Fruit fly (Drosophila melanogaster) whole organism, embryonic: ENCODE measurements around the gene Plc21C.

Experiments used
- Antp ChIP-seq: fragments of 200-800 bp; sonication (Bioruptor generic); optimal IDR thresholded peaks from 3 replicates; lab custom pipeline; 2016; ENCODE audit warnings: missing biosample characterization, missing genetic modification characterization
- B-H1 ChIP-seq: fragments of 200-800 bp; sonication (Bioruptor generic); IDR thresholded peaks from 3 replicates; pipeline ENCODE4 v1.3.6; 2022; ENCODE audit warnings: missing biosample characterization, missing genetic modification characterization
- CG10267 ChIP-seq: fragments of 200-800 bp; sonication (Bioruptor generic); optimal IDR thresholded peaks from 2 replicates; lab custom pipeline; 2018; ENCODE audit warnings: missing biosample characterization, mild to moderate bottlenecking, missing genetic modification characterization, moderate library complexity
- CG10543 ChIP-seq: fragments of 200-800 bp; sonication (Bioruptor generic); optimal IDR thresholded peaks from 3 replicates; lab custom pipeline; 2017; ENCODE audit warnings: missing biosample characterization, mild to moderate bottlenecking, missing genetic modification characterization, moderate library complexity
- CG10565 ChIP-seq: fragments of 200-800 bp; sonication (Bioruptor generic); optimal IDR thresholded peaks from 3 replicates; lab custom pipeline; 2016; ENCODE audit warnings: missing biosample characterization, mild to moderate bottlenecking, missing genetic modification characterization
- CG12659 ChIP-seq: fragments of 200-800 bp; sonication (Bioruptor generic); optimal IDR thresholded peaks from 3 replicates; lab custom pipeline; 2017; ENCODE audit warnings: mild to moderate bottlenecking, missing biosample characterization, missing genetic modification reagents, missing genetic modification characterization
- CG12744 ChIP-seq: fragments of 200-800 bp; sonication (Bioruptor generic); optimal IDR thresholded peaks from 2 replicates; lab custom pipeline; 2016; ENCODE audit warnings: missing biosample characterization, missing genetic modification characterization
- CG13296 ChIP-seq: fragments of 200-800 bp; sonication (Bioruptor generic); optimal IDR thresholded peaks from 3 replicates; lab custom pipeline; 2018; ENCODE audit warnings: missing biosample characterization, mild to moderate bottlenecking, missing genetic modification characterization
- CG15696 ChIP-seq: fragments of 200-800 bp; sonication (Bioruptor generic); optimal IDR thresholded peaks from 2 replicates; lab custom pipeline; 2019; ENCODE audit warnings: missing biosample characterization, mild to moderate bottlenecking, missing genetic modification characterization, moderate library complexity
- CG1603 ChIP-seq: fragments of 200-800 bp; sonication (Bioruptor generic); optimal IDR thresholded peaks from 2 replicates; lab custom pipeline; 2019; ENCODE audit warnings: missing biosample characterization, mild to moderate bottlenecking, missing genetic modification characterization, moderate library complexity
- CG17328 ChIP-seq: fragments of 200-800 bp; sonication (Bioruptor generic); IDR thresholded peaks from 2 replicates; pipeline ENCODE4 v1.3.6; 2022; ENCODE audit warnings: missing biosample characterization, missing genetic modification characterization
- CG17912 ChIP-seq: fragments of 200-800 bp; sonication (Bioruptor generic); optimal IDR thresholded peaks from 2 replicates; lab custom pipeline; 2018; ENCODE audit warnings: missing biosample characterization, mild to moderate bottlenecking, missing genetic modification characterization
- CG1792 ChIP-seq: fragments of 200-800 bp; sonication (Bioruptor generic); optimal IDR thresholded peaks from 2 replicates; lab custom pipeline; 2016; ENCODE audit warnings: missing biosample characterization, missing genetic modification characterization
- CG2678 ChIP-seq: fragments of 200-800 bp; sonication (Bioruptor generic); optimal IDR thresholded peaks from 3 replicates; lab custom pipeline; 2019; ENCODE audit warnings: missing biosample characterization, mild to moderate bottlenecking, missing genetic modification characterization, moderate library complexity
- CG30431 ChIP-seq: fragments of 200-800 bp; sonication (Bioruptor generic); optimal IDR thresholded peaks from 2 replicates; lab custom pipeline; 2017; ENCODE audit warnings: missing biosample characterization, missing genetic modification characterization
- CG4707 ChIP-seq: fragments of 200-800 bp; sonication (Bioruptor generic); optimal IDR thresholded peaks from 2 replicates; lab custom pipeline; 2018; ENCODE audit warnings: missing biosample characterization, mild to moderate bottlenecking, missing genetic modification characterization, moderate library complexity
- CG4820 ChIP-seq: fragments of 200-800 bp; sonication (Bioruptor generic); optimal IDR thresholded peaks from 3 replicates; lab custom pipeline; 2016; ENCODE audit warnings: missing biosample characterization, missing genetic modification characterization
- CG6683 ChIP-seq: fragments of 200-800 bp; sonication (Bioruptor generic); optimal IDR thresholded peaks from 2 replicates; lab custom pipeline; 2017; ENCODE audit warnings: missing biosample characterization, mild to moderate bottlenecking, missing genetic modification characterization, missing genetic modification reagents
- D19B ChIP-seq: fragments of 200-800 bp; sonication (Bioruptor generic); optimal IDR thresholded peaks from 2 replicates; lab custom pipeline; 2017; ENCODE audit warnings: missing biosample characterization, mild to moderate bottlenecking, missing genetic modification characterization
- Dek ChIP-seq: fragments of 200-800 bp; sonication (Bioruptor generic); optimal IDR thresholded peaks from 3 replicates; lab custom pipeline; 2019; ENCODE audit warnings: missing biosample characterization, mild to moderate bottlenecking, missing genetic modification characterization, moderate library complexity
- E2f2 ChIP-seq: fragments of 200-800 bp; sonication (Bioruptor generic); IDR thresholded peaks from 2 replicates; pipeline ENCODE4 v1.3.6; 2022; ENCODE audit warnings: missing biosample characterization, missing genetic modification characterization
- ERR ChIP-seq: fragments of 200-800 bp; sonication (Bioruptor generic); optimal IDR thresholded peaks from 2 replicates; lab custom pipeline; 2016; ENCODE audit warnings: missing biosample characterization, missing genetic modification characterization
- GATAe ChIP-seq: fragments of 200-800 bp; sonication (Bioruptor generic); conservative IDR thresholded peaks from 2 replicates; pipeline ENCODE4 v1.3.6; 2022; ENCODE audit warnings: missing biosample characterization, missing genetic modification characterization
- Hr3 ChIP-seq: fragments of 200-800 bp; sonication (Bioruptor generic); optimal IDR thresholded peaks from 3 replicates; lab custom pipeline; 2016; ENCODE audit warnings: missing biosample characterization, missing genetic modification characterization
- Hr78 ChIP-seq, 2 experiments: fragments of 200-800 bp in 1 of 2; fragments of >200 bp in 1 of 2; sonication (Bioruptor generic) in 1 of 2; optimal IDR thresholded peaks; 2 replicates each; lab custom pipeline; 2017 to 2019; ENCODE audit warnings: missing biosample characterization in 2 of 2, missing genetic modification characterization in 2 of 2, mild to moderate bottlenecking in 1 of 2, moderate library complexity in 1 of 2
- Mad ChIP-seq: fragments of 200-800 bp; sonication (Bioruptor generic); optimal IDR thresholded peaks from 2 replicates; lab custom pipeline; 2016; ENCODE audit warnings: missing biosample characterization, missing genetic modification characterization
- Max ChIP-seq: fragments of 200-800 bp; sonication (Bioruptor generic); optimal IDR thresholded peaks from 2 replicates; lab custom pipeline; 2016; ENCODE audit warnings: missing biosample characterization, mild to moderate bottlenecking, missing genetic modification characterization
- Oli ChIP-seq: fragments of 200-800 bp; sonication (Bioruptor generic); optimal IDR thresholded peaks from 2 replicates; lab custom pipeline; 2018; ENCODE audit warnings: missing biosample characterization, mild to moderate bottlenecking, missing genetic modification characterization, moderate library complexity
- Opbp ChIP-seq: fragments of 200-800 bp; sonication (Bioruptor generic); IDR thresholded peaks from 3 replicates; pipeline ENCODE4 v1.3.6; 2022; ENCODE audit warnings: missing biosample characterization, missing genetic modification characterization; ENCODE audit not compliant: partially characterized antibody
- Stat92E ChIP-seq, 3 experiments: fragments of >200 bp in 2 of 3; fragments of 200-800 bp in 1 of 3; sonication (Bioruptor generic) in 1 of 3; optimal IDR thresholded peaks; 2 replicates each; lab custom pipeline; 2017 to 2019; ENCODE audit warnings: missing biosample characterization in 3 of 3, missing genetic modification characterization in 3 of 3, mild to moderate bottlenecking in 1 of 3, moderate library complexity in 1 of 3
- TFAM ChIP-seq: fragments of 200-800 bp; sonication (Bioruptor generic); optimal IDR thresholded peaks from 2 replicates; lab custom pipeline; 2017; ENCODE audit warnings: missing biosample characterization, missing genetic modification characterization, inconsistent platforms
- Tbp ChIP-seq: fragments of >200 bp; optimal IDR thresholded peaks from 2 replicates; lab custom pipeline; 2018; ENCODE audit warnings: missing biosample characterization, missing genetic modification characterization
- Vsx1 ChIP-seq: fragments of 200-800 bp; sonication (Bioruptor generic); optimal IDR thresholded peaks from 2 replicates; lab custom pipeline; 2017; ENCODE audit warnings: missing biosample characterization, mild to moderate bottlenecking, missing genetic modification characterization, missing genetic modification reagents
- bcd ChIP-seq: fragments of 200-800 bp; sonication (Bioruptor generic); optimal IDR thresholded peaks from 2 replicates; lab custom pipeline; 2017; ENCODE audit warnings: missing biosample characterization, mild to moderate bottlenecking, missing genetic modification characterization
- cg ChIP-seq: fragments of 200-800 bp; sonication (Bioruptor generic); optimal IDR thresholded peaks from 3 replicates; lab custom pipeline; 2019; ENCODE audit warnings: missing biosample characterization, mild to moderate bottlenecking, missing genetic modification characterization, moderate library complexity
- da ChIP-seq: fragments of 200-800 bp; sonication (Bioruptor generic); optimal IDR thresholded peaks from 2 replicates; lab custom pipeline; 2016; ENCODE audit warnings: missing biosample characterization, missing genetic modification characterization
- gcm ChIP-seq: fragments of 200-800 bp; sonication (Bioruptor generic); optimal IDR thresholded peaks from 2 replicates; lab custom pipeline; 2019; ENCODE audit warnings: missing biosample characterization, mild to moderate bottlenecking, missing genetic modification characterization, moderate library complexity
- jigr1 ChIP-seq: fragments of 200-800 bp; sonication (Bioruptor generic); IDR thresholded peaks from 3 replicates; pipeline ENCODE4 v1.3.6; 2022; ENCODE audit warnings: missing biosample characterization, missing genetic modification characterization
- lab ChIP-seq: fragments of 200-800 bp; sonication (Bioruptor generic); optimal IDR thresholded peaks from 3 replicates; lab custom pipeline; 2017; ENCODE audit warnings: missing biosample characterization, missing genetic modification characterization, mild to moderate bottlenecking, moderate library complexity, missing genetic modification reagents
- maf-S ChIP-seq: fragments of 200-800 bp; sonication (Bioruptor generic); optimal IDR thresholded peaks from 2 replicates; lab custom pipeline; 2016; ENCODE audit warnings: missing biosample characterization, missing genetic modification characterization
- mirr ChIP-seq: fragments of 200-800 bp; sonication (Bioruptor generic); optimal IDR thresholded peaks from 3 replicates; lab custom pipeline; 2018; ENCODE audit warnings: missing biosample characterization, mild to moderate bottlenecking, missing genetic modification characterization
- p53 ChIP-seq: fragments of 200-800 bp; sonication (Bioruptor generic); optimal IDR thresholded peaks from 2 replicates; lab custom pipeline; 2016; ENCODE audit warnings: missing biosample characterization, missing genetic modification characterization
- pita ChIP-seq: fragments of 200-800 bp; sonication (Bioruptor generic); optimal IDR thresholded peaks from 2 replicates; lab custom pipeline; 2017; ENCODE audit warnings: missing biosample characterization, mild to moderate bottlenecking, missing genetic modification characterization
- pnt ChIP-seq: fragments of 200-800 bp; sonication (Bioruptor generic); optimal IDR thresholded peaks from 3 replicates; lab custom pipeline; 2016; ENCODE audit warnings: missing biosample characterization, missing genetic modification characterization
- ranshi ChIP-seq: fragments of 200-800 bp; sonication (Bioruptor generic); IDR thresholded peaks from 2 replicates; pipeline ENCODE4 v1.3.6; 2022; ENCODE audit warnings: missing biosample characterization, missing genetic modification characterization
- salm ChIP-seq: fragments of 200-800 bp; sonication (Bioruptor generic); optimal IDR thresholded peaks from 2 replicates; lab custom pipeline; 2018; ENCODE audit warnings: missing biosample characterization, mild to moderate bottlenecking, missing genetic modification characterization
- sisA ChIP-seq: fragments of 200-800 bp; sonication (Bioruptor generic); IDR thresholded peaks from 2 replicates; pipeline ENCODE4 v1.3.6; 2022; ENCODE audit warnings: missing biosample characterization, missing genetic modification characterization
- so ChIP-seq: fragments of 200-800 bp; sonication (Bioruptor generic); IDR thresholded peaks from 3 replicates; pipeline ENCODE4 v1.3.6; 2022; ENCODE audit warnings: missing biosample characterization, missing genetic modification characterization
- tgo ChIP-seq: fragments of 200-800 bp; sonication (Bioruptor generic); IDR thresholded peaks from 3 replicates; pipeline ENCODE4 v1.3.6; 2022; ENCODE audit warnings: missing biosample characterization, missing genetic modification characterization
- toy ChIP-seq: fragments of 200-800 bp; sonication (Bioruptor generic); IDR thresholded peaks from 2 replicates; pipeline ENCODE4 v1.3.6; 2022; ENCODE audit warnings: missing biosample characterization, missing genetic modification characterization

Gene Plc21C

dm6 chr2L:286421-286820 lies 19.3 kb upstream of the Plc21C start (continued):
- TF ChIP-seq maf-S (no peak), Max (GFP tag; lab: Kevin White, UChicago) (peak; percentile 41), da (peak; percentile 37), bcd (GFP tag; lab: Kevin White, UChicago) (peak; percentile 56), Opbp (no peak), ranshi (peak; percentile 80), B-H1 (GFP tag; lab: Robert Waterston, UW) (peak; percentile 57; the same call in 2 of the 3 replicates), CG4707 (GFP tag; lab: Kevin White, UChicago) (peak; percentile 7), p53 (GFP tag; lab: Kevin White, UChicago) (no peak), CG17328 (GFP tag; lab: Robert Waterston, UW) (peak; percentile 61), tgo (GFP tag; lab: Robert Waterston, UW) (peak; percentile 69; the same call in 2 of the 3 replicates), mirr (GFP tag; lab: Kevin White, UChicago) (peak; percentile 87), gcm (GFP tag; lab: Kevin White, UChicago) (no peak), jigr1 (no peak), CG10543 (peak; percentile 74), sisA (peak; percentile 61), GATAe (GFP tag; lab: Robert Waterston, UW) (peak; percentile 94), TFAM (GFP tag; lab: Kevin White, UChicago) (no peak), Stat92E (GFP tag; optimal IDR thresholded peaks at IDR 0.05; lab: Kevin White, UChicago) (no peak), Mad (GFP tag; lab: Kevin White, UChicago) (peak; percentile 11), so (GFP tag; lab: Robert Waterston, UW) (peak; percentile 70; the same call in 2 of the 3 replicates), CG17912 (peak; percentile 40), CG6683 (GFP tag; lab: Kevin White, UChicago) (peak; percentile 32), CG13296 (GFP tag; lab: Kevin White, UChicago) (peak; percentile 62), salm (tag; lab: Kevin White, UChicago) (no peak), CG10565 (GFP tag; lab: Kevin White, UChicago) (no peak), CG12744 (GFP tag; lab: Kevin White, UChicago) (peak; percentile 54), CG10267 (tag; lab: Kevin White, UChicago) (no peak), Hr78 (GFP tag; optimal IDR thresholded peaks at IDR 0.05; lab: Kevin White, UChicago) (no peak), Antp (GFP tag; lab: Kevin White, UChicago) (peak; percentile 86), CG12659 (GFP tag; lab: Kevin White, UChicago) (peak; percentile 29), pnt (GFP tag; lab: Kevin White, UChicago) (peak; percentile 50), pita (GFP tag; lab: Kevin White, UChicago) (no peak), Vsx1 (peak; percentile 45), CG30431 (no peak), CG15696 (tag; lab: Kevin White, UChicago) (peak; percentile 15), Tbp (GFP tag; lab: Kevin White, UChicago) (no peak), toy (GFP tag; lab: Robert Waterston, UW) (no peak), Hr3 (GFP tag; lab: Kevin White, UChicago) (peak; percentile 26), ERR (GFP tag; lab: Kevin White, UChicago) (peak; percentile 60), CG4820 (peak; percentile 37), cg (GFP tag; lab: Kevin White, UChicago) (no peak), D19B (GFP tag; lab: Kevin White, UChicago) (peak; percentile 49), lab (GFP tag; lab: Kevin White, UChicago) (peak; percentile 92), E2f2 (GFP tag; lab: Robert Waterston, UW) (peak; percentile 39; the same call in 1 of the 2 replicates), Dek (peak; percentile 63), CG1792 (GFP tag; lab: Kevin White, UChicago) (no peak), Oli (tag; lab: Kevin White, UChicago) (peak; percentile 36), CG2678 (tag; lab: Kevin White, UChicago) (peak; percentile 72), CG1603 (peak; percentile 57)
